Worm (Caenorhabditis elegans): Measurements from ENCODE around the gene F37A8.1.

F37A8.1 gene

DNA sequence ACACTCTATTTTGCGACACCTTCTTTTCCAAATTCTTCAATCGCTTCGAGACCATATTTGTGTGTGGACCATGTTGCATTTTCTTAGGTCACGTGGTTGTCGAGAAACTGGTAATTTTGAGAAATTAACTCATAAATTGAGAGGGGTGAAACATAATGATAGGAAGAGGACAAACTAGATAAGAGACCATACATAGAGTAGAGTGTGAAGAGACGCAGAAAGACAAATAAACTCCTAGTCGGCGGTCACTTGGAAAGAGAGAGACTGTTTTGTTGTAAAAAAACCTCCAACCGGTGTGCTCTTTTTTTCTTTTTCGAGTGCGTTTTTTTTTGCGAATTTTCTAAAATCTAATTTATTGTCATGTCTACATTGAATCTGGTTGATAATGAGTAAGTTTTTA is 31.8 kb downstream of the F37A8.1 start, which contains the start of gene R10E9.3:
Gene R10E9.3, plus strand, starts transcription at position 235 of the 400 bp plus-strand sequence.
- TF ChIP-seq unc-39 (tag; optimal IDR thresholded peaks at IDR 0.05) (no peak), nhr-28 (tag; optimal IDR thresholded peaks at IDR 0.05) (peak; percentile 19), pqm-1 (tag; optimal IDR thresholded peaks at IDR 0.05) (peak; percentile 25), aha-1 (tag) (peak; percentile 85), ctbp-1 (GFP tag; IDR thresholded peaks at IDR 0.05) (no peak), dmd-6 (GFP tag; IDR thresholded peaks at IDR 0.05) (peak; percentile 33; the same call in 1 of the 2 replicates), hlh-11 (tag; optimal IDR thresholded peaks at IDR 0.05) (peak; percentile 53), egl-27 (tag; optimal IDR thresholded peaks at IDR 0.05) (no peak), mdl-1 (tag; optimal IDR thresholded peaks at IDR 0.05) (peak in 1 of 2 experiments; percentile 30), nhr-76 (tag; optimal IDR thresholded peaks at IDR 0.05) (no peak), daf-16 (GFP tag; optimal IDR thresholded peaks at IDR 0.05) (no peak), daf-16 (tag; optimal IDR thresholded peaks at IDR 0.05) (peak; percentile 51), lin-29 (GFP tag; IDR thresholded peaks at IDR 0.05) (no peak), jun-1 (tag; optimal IDR thresholded peaks at IDR 0.05) (no peak), hif-1 (tag; optimal IDR thresholded peaks at IDR 0.05) (no peak), dve-1 (tag; optimal IDR thresholded peaks at IDR 0.05; ENCODE audit: insufficient read depth) (peak; percentile 38), hlh-30 (tag; optimal IDR thresholded peaks at IDR 0.05; ENCODE audit: insufficient read depth) (peak; percentile 35), mes-2 (tag; optimal IDR thresholded peaks at IDR 0.05; ENCODE audit: poor library complexity, severe bottlenecking) (peak; percentile 18), dmd-8 (GFP tag; IDR thresholded peaks at IDR 0.05) (no peak), ceh-20 (GFP tag; IDR thresholded peaks at IDR 0.05) (no peak), F44E2.7 (GFP tag; IDR thresholded peaks at IDR 0.05) (no peak), nhr-11 (tag; optimal IDR thresholded peaks at IDR 0.05) (no peak), php-3 (GFP tag; IDR thresholded peaks at IDR 0.05) (peak; percentile 72), Y5F2A.4 (GFP tag; optimal IDR thresholded peaks at IDR 0.05) (no peak)

DNA sequence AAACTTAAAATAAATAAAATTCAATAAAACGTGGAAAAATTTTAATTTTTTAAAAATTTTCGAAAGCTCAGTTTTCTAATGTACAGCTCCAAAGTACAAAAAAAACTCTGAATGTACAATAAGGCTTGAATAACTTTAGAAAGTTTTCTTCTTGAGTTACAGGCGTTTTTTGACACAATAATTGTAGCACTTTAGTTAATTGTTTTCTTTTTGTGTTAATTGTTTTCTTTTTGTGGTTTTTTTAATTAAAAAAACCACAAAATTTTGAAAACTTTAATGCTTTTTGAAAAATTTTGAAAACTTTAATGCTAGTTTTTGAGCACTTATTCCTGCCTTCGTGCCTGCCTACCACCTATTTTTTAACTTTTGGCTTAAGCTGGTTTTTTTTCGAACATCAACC is 36.0 kb downstream of the F37A8.1 start, which contains the start of gene R10E9.2:
Gene R10E9.2, minus strand, starts transcription at position 101 of the 400 bp plus-strand sequence.
- no peak for TF ChIP-seq ZK546.5 (tag; optimal IDR thresholded peaks at IDR 0.05)
- no peak for TF ChIP-seq ZK337.2 (GFP tag; IDR thresholded peaks at IDR 0.05)
- no peak for TF ChIP-seq php-3 (GFP tag; IDR thresholded peaks at IDR 0.05)
- TF ChIP-seq nhr-6 (tag; optimal IDR thresholded peaks at IDR 0.05), result no peak
- TF ChIP-seq F49E8.2 (tag; optimal IDR thresholded peaks at IDR 0.05; ENCODE audit: borderline replicate concordance), result no peak
- no peak for TF ChIP-seq arid-1 (GFP tag; conservative IDR thresholded peaks at IDR 0.05)
- no peak for TF ChIP-seq madf-5 (GFP tag; IDR thresholded peaks at IDR 0.05)
- no peak for TF ChIP-seq daf-12 (tag; optimal IDR thresholded peaks at IDR 0.05)
- no peak for TF ChIP-seq mxl-3 (GFP tag; optimal IDR thresholded peaks at IDR 0.05)
- TF ChIP-seq dmd-8 (GFP tag; IDR thresholded peaks at IDR 0.05), result no peak

ce11 chrIII:3966143-3966542 is 37.9 kb downstream of the F37A8.1 start:
- no peak for TF ChIP-seq egl-43 (GFP tag; IDR thresholded peaks at IDR 0.05)
- peak in 1 of 2 experiments; percentile 93 for TF ChIP-seq unc-62 (GFP tag; optimal IDR thresholded peaks at IDR 0.05 in 1 of 2)
- no peak for TF ChIP-seq unc-62 (tag; optimal IDR thresholded peaks at IDR 0.05)

DNA sequence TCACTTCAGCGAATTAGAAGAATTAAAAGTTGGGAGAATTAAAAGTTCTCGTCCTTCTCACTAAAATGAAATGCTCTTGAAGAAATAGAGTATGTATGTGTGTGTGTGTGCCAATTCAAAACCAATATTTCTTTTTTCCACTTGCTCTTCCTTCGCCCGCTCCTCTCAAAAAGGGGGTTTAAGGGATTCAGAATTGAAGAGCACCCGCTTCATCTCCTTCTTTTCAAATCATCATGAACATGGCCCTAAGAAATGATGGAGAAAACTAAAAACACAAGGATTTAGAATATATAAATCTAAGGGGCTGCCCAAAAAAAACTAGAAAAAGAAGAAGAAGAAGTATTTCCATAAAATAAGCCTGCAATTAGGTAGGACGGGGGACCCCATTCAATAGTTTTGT is 40.9 kb downstream of the F37A8.1 start:
- no peak for TF ChIP-seq aly-2 (tag; optimal IDR thresholded peaks at IDR 0.05)
- TF ChIP-seq unc-62 (GFP tag; optimal IDR thresholded peaks at IDR 0.05 in 1 of 2), result peak in 1 of 2 experiments; percentile 91
- no peak for TF ChIP-seq unc-62 (tag; optimal IDR thresholded peaks at IDR 0.05)
- TF ChIP-seq unc-130 (GFP tag; optimal IDR thresholded peaks at IDR 0.05), result no peak
- TF ChIP-seq zip-2 (tag; optimal IDR thresholded peaks at IDR 0.05), result no peak
- TF ChIP-seq rbr-2 (tag; optimal IDR thresholded peaks at IDR 0.05), result no peak

All from whole organism, L4 larva.